Fruit fly (Drosophila melanogaster) whole organism, embryonic: ENCODE results near the gene Rab3GAP1.

Source experiments
- Atf6 ChIP-seq: fragments of 200-800 bp; sonication (Bioruptor generic); IDR thresholded peaks from 2 replicates; pipeline ENCODE4 v1.3.6; 2022; ENCODE audit warnings: missing biosample characterization, missing genetic modification characterization
- Bdp1 ChIP-seq: fragments of 200-800 bp; sonication (Bioruptor generic); optimal IDR thresholded peaks from 3 replicates; lab custom pipeline; 2016; ENCODE audit warnings: missing biosample characterization, missing genetic modification characterization
- CG10321 ChIP-seq: fragments of 200-800 bp; sonication (Bioruptor generic); IDR thresholded peaks from 2 replicates; pipeline ENCODE4 v1.3.6; 2022; ENCODE audit warnings: missing biosample characterization, missing genetic modification characterization
- CG11398 ChIP-seq: fragments of 200-800 bp; sonication (Bioruptor generic); optimal IDR thresholded peaks from 2 replicates; lab custom pipeline; 2016; ENCODE audit warnings: missing biosample characterization, missing genetic modification characterization
- CG11456 ChIP-seq: fragments of 200-800 bp; sonication (Bioruptor generic); IDR thresholded peaks from 3 replicates; pipeline ENCODE4 v1.3.6; 2022; ENCODE audit warnings: missing biosample characterization, missing genetic modification characterization
- CG11695 ChIP-seq: fragments of 200-800 bp; sonication (Bioruptor generic); IDR thresholded peaks from 3 replicates; pipeline ENCODE4 v1.3.6; 2022; ENCODE audit warnings: missing biosample characterization, missing genetic modification characterization
- CG12236 ChIP-seq: fragments of 200-800 bp; sonication (Bioruptor generic); optimal IDR thresholded peaks from 2 replicates; lab custom pipeline; 2016; ENCODE audit warnings: missing biosample characterization, missing genetic modification characterization
- CG13624 ChIP-seq: fragments of 200-800 bp; sonication (Bioruptor generic); optimal IDR thresholded peaks from 2 replicates; lab custom pipeline; 2016; ENCODE audit warnings: missing biosample characterization, missing genetic modification characterization
- CG15269 ChIP-seq: fragments of 200-800 bp; sonication (Bioruptor generic); optimal IDR thresholded peaks from 2 replicates; lab custom pipeline; 2018; ENCODE audit warnings: missing biosample characterization, mild to moderate bottlenecking, missing genetic modification characterization, moderate library complexity
- CG16813 ChIP-seq: fragments of 200-800 bp; sonication (Bioruptor generic); IDR thresholded peaks from 3 replicates; pipeline ENCODE4 v1.3.6; 2022; ENCODE audit warnings: missing biosample characterization, missing genetic modification characterization; ENCODE audit not compliant: partially characterized antibody
- CG17385 ChIP-seq: fragments of 200-800 bp; sonication (Bioruptor generic); optimal IDR thresholded peaks from 3 replicates; lab custom pipeline; 2018; ENCODE audit warnings: missing biosample characterization, mild to moderate bottlenecking, missing genetic modification characterization
- CG17912 ChIP-seq: fragments of 200-800 bp; sonication (Bioruptor generic); optimal IDR thresholded peaks from 2 replicates; lab custom pipeline; 2018; ENCODE audit warnings: missing biosample characterization, mild to moderate bottlenecking, missing genetic modification characterization
- CG18599 ChIP-seq: fragments of 200-800 bp; sonication (Bioruptor generic); optimal IDR thresholded peaks from 3 replicates; lab custom pipeline; 2017; ENCODE audit warnings: missing biosample characterization, missing genetic modification characterization, mild to moderate bottlenecking, moderate library complexity, missing genetic modification reagents
- CG2202 ChIP-seq: fragments of 200-800 bp; sonication (Bioruptor generic); optimal IDR thresholded peaks from 2 replicates; lab custom pipeline; 2018; ENCODE audit warnings: missing biosample characterization, mild to moderate bottlenecking, missing genetic modification characterization
- CG34422 ChIP-seq: fragments of 200-800 bp; sonication (Bioruptor generic); IDR thresholded peaks from 3 replicates; pipeline ENCODE4 v1.3.6; 2022; ENCODE audit warnings: missing biosample characterization, missing genetic modification characterization
- CG3726 ChIP-seq: fragments of 200-800 bp; sonication (Bioruptor generic); IDR thresholded peaks from 3 replicates; pipeline ENCODE4, ENCODE4 v1.3.6; 2022; ENCODE audit warnings: missing biosample characterization, missing genetic modification characterization
- CG4404 ChIP-seq: fragments of 200-800 bp; sonication (Bioruptor generic); IDR thresholded peaks from 2 replicates; pipeline ENCODE4 v1.3.6; 2022; ENCODE audit warnings: missing biosample characterization, missing genetic modification characterization
- CG4820 ChIP-seq: fragments of 200-800 bp; sonication (Bioruptor generic); optimal IDR thresholded peaks from 3 replicates; lab custom pipeline; 2016; ENCODE audit warnings: missing biosample characterization, missing genetic modification characterization
- CG7271 ChIP-seq: fragments of 200-800 bp; sonication (Bioruptor generic); optimal IDR thresholded peaks from 2 replicates; lab custom pipeline; 2018; ENCODE audit warnings: missing biosample characterization, mild to moderate bottlenecking, missing genetic modification characterization, moderate library complexity
- CG7987 ChIP-seq: fragments of 200-800 bp; sonication (Bioruptor generic); optimal IDR thresholded peaks from 2 replicates; lab custom pipeline; 2018; ENCODE audit warnings: missing biosample characterization, mild to moderate bottlenecking, missing genetic modification characterization, moderate library complexity
- D19A ChIP-seq: fragments of 200-800 bp; optimal IDR thresholded peaks from 3 replicates; lab custom pipeline; 2019; ENCODE audit warnings: missing biosample characterization, mild to moderate bottlenecking, missing genetic modification characterization, moderate library complexity
- GATAe ChIP-seq: fragments of 200-800 bp; sonication (Bioruptor generic); conservative IDR thresholded peaks from 2 replicates; pipeline ENCODE4 v1.3.6; 2022; ENCODE audit warnings: missing biosample characterization, missing genetic modification characterization
- Hr3 ChIP-seq: fragments of 200-800 bp; sonication (Bioruptor generic); optimal IDR thresholded peaks from 3 replicates; lab custom pipeline; 2016; ENCODE audit warnings: missing biosample characterization, missing genetic modification characterization
- Hr39 ChIP-seq: fragments of >200 bp; optimal IDR thresholded peaks from 2 replicates; lab custom pipeline; 2017
- Hsf ChIP-seq: fragments of 200-800 bp; sonication (Bioruptor generic); optimal IDR thresholded peaks from 3 replicates; lab custom pipeline; 2016; ENCODE audit warnings: missing biosample characterization, missing genetic modification characterization
- MESR4 ChIP-seq: fragments of 200-800 bp; sonication (Bioruptor generic); optimal IDR thresholded peaks from 2 replicates; lab custom pipeline; 2018; ENCODE audit warnings: missing biosample characterization, mild to moderate bottlenecking, missing genetic modification characterization, moderate library complexity
- Mad ChIP-seq: fragments of 200-800 bp; sonication (Bioruptor generic); optimal IDR thresholded peaks from 2 replicates; lab custom pipeline; 2016; ENCODE audit warnings: missing biosample characterization, missing genetic modification characterization
- NC2α ChIP-seq: fragments of 200-800 bp; sonication (Bioruptor generic); optimal IDR thresholded peaks from 2 replicates; lab custom pipeline; 2016; ENCODE audit warnings: missing biosample characterization, missing genetic modification characterization
- Sry-δ ChIP-seq: fragments of 200-800 bp; sonication (Bioruptor generic); optimal IDR thresholded peaks from 2 replicates; lab custom pipeline; 2016; ENCODE audit warnings: missing biosample characterization, missing genetic modification characterization
- Ssrp ChIP-seq: fragments of 200-800 bp; sonication (Bioruptor generic); optimal IDR thresholded peaks from 2 replicates; lab custom pipeline; 2018; ENCODE audit warnings: missing biosample characterization, mild to moderate bottlenecking, missing genetic modification characterization, moderate library complexity
- Taf1 ChIP-seq: fragments of 200-800 bp; sonication (Bioruptor generic); IDR thresholded peaks from 2 replicates; pipeline ENCODE4 v1.3.6; 2022; ENCODE audit warnings: missing biosample characterization, missing genetic modification characterization
- Vsx1 ChIP-seq: fragments of 200-800 bp; sonication (Bioruptor generic); optimal IDR thresholded peaks from 2 replicates; lab custom pipeline; 2017; ENCODE audit warnings: missing biosample characterization, mild to moderate bottlenecking, missing genetic modification characterization, missing genetic modification reagents
- ase ChIP-seq: fragments of 200-800 bp; sonication (Bioruptor generic); IDR thresholded peaks from 3 replicates; pipeline ENCODE4 v1.3.6; 2022; ENCODE audit warnings: missing biosample characterization, missing genetic modification characterization
- caup ChIP-seq: fragments of 200-800 bp; sonication (Bioruptor generic); optimal IDR thresholded peaks from 3 replicates; lab custom pipeline; 2017; ENCODE audit warnings: missing biosample characterization, mild to moderate bottlenecking, missing genetic modification characterization, moderate library complexity; ENCODE audit not compliant: severe bottlenecking
- dmrt11E ChIP-seq: fragments of 200-800 bp; sonication (Bioruptor generic); optimal IDR thresholded peaks from 3 replicates; lab custom pipeline; 2018; ENCODE audit warnings: missing biosample characterization, mild to moderate bottlenecking, missing genetic modification characterization, moderate library complexity
- exex ChIP-seq: fragments of 200-800 bp; sonication (Bioruptor generic); optimal IDR thresholded peaks from 4 replicates; lab custom pipeline; 2018; ENCODE audit warnings: missing biosample characterization, mild to moderate bottlenecking, missing genetic modification characterization, moderate library complexity
- fd102C ChIP-seq: fragments of 200-800 bp; sonication (Bioruptor generic); optimal IDR thresholded peaks from 2 replicates; lab custom pipeline; 2018; ENCODE audit warnings: missing biosample characterization, mild to moderate bottlenecking, missing genetic modification characterization, moderate library complexity
- gcm ChIP-seq: fragments of 200-800 bp; sonication (Bioruptor generic); optimal IDR thresholded peaks from 2 replicates; lab custom pipeline; 2019; ENCODE audit warnings: missing biosample characterization, mild to moderate bottlenecking, missing genetic modification characterization, moderate library complexity
- gfzf ChIP-seq: fragments of 200-800 bp; sonication (Bioruptor generic); optimal IDR thresholded peaks from 2 replicates; lab custom pipeline; 2016; ENCODE audit warnings: missing biosample characterization, mild to moderate bottlenecking, missing genetic modification characterization, moderate library complexity
- luna ChIP-seq: fragments of 200-800 bp; sonication (Bioruptor generic); optimal IDR thresholded peaks from 2 replicates; lab custom pipeline; 2016; ENCODE audit warnings: missing biosample characterization, missing genetic modification characterization
- mld ChIP-seq: fragments of 200-800 bp; sonication (Bioruptor generic); IDR thresholded peaks from 3 replicates; pipeline ENCODE4 v1.3.6; 2022; ENCODE audit warnings: missing biosample characterization, missing genetic modification characterization; ENCODE audit not compliant: partially characterized antibody
- otp ChIP-seq: fragments of 200-800 bp; sonication (Bioruptor generic); IDR thresholded peaks from 3 replicates; pipeline ENCODE4, ENCODE4 v1.3.6; 2022; ENCODE audit warnings: missing biosample characterization, missing genetic modification characterization
- row ChIP-seq: fragments of 200-800 bp; sonication (Bioruptor generic); IDR thresholded peaks from 3 replicates; pipeline ENCODE4 v1.3.6; 2022; ENCODE audit warnings: missing biosample characterization, missing genetic modification characterization
- sd ChIP-seq: fragments of 200-800 bp; sonication (Bioruptor generic); optimal IDR thresholded peaks from 3 replicates; lab custom pipeline; 2018; ENCODE audit warnings: missing biosample characterization, mild to moderate bottlenecking, missing genetic modification characterization, moderate library complexity
- sens ChIP-seq: fragments of 200-800 bp; sonication (Bioruptor generic); peaks from one replicate; lab custom pipeline; 2016; ENCODE audit warnings: missing biosample characterization, missing genetic modification characterization
- stc ChIP-seq: fragments of 200-800 bp; sonication (Bioruptor generic); IDR thresholded peaks from 2 replicates; pipeline ENCODE4 v1.3.6; 2022; ENCODE audit warnings: missing biosample characterization, missing genetic modification characterization
- tap ChIP-seq: fragments of 200-800 bp; optimal IDR thresholded peaks from 3 replicates; lab custom pipeline; 2019; ENCODE audit warnings: missing biosample characterization, mild to moderate bottlenecking, missing genetic modification characterization, moderate library complexity
- tll ChIP-seq, 2 experiments: fragments of 200-800 bp in 1 of 2; fragments of >200 bp in 1 of 2; sonication (Bioruptor generic) in 1 of 2; optimal IDR thresholded peaks; 2 replicates each; lab custom pipeline; 2017 to 2019; ENCODE audit warnings: missing biosample characterization in 2 of 2, missing genetic modification characterization in 2 of 2, mild to moderate bottlenecking in 1 of 2, moderate library complexity in 1 of 2
- vvl ChIP-seq: fragments of 200-800 bp; sonication (Bioruptor generic); IDR thresholded peaks from 2 replicates; pipeline ENCODE4 v1.3.6; 2022; ENCODE audit warnings: missing biosample characterization, missing genetic modification characterization
- wdn ChIP-seq: fragments of 200-800 bp; sonication (Bioruptor generic); IDR thresholded peaks from 2 replicates; pipeline ENCODE4 v1.3.6; 2022; ENCODE audit warnings: missing biosample characterization, missing genetic modification characterization

Gene Rab3GAP1

DNA sequence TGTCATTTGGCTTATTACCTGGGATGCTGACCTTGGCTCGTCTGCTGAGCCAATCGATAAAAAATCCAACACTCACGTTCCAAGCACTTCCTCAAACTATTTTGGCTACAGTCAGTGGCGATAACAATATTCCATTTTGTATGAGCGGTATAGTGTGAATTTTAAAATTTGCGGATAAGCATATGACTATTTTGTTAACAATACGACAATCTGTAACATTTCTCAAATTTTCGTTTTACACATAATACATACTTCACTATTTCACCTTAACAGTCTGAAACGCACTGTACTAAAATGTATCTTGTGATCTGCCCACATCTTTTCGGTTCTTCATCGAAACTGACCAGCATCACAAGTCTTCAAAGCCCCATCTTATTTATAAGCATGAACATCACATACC, 31.7 kb downstream of the Rab3GAP1 start (continued):
- TF ChIP-seq CG17385 (peak; percentile 66), CG17912 (GFP tag; lab: Kevin White, UChicago) (no peak), CG16813 (GFP tag; lab: Robert Waterston, UW) (no peak), D19A (tag; lab: Kevin White, UChicago) (peak; percentile 54), CG7271 (tag; lab: Kevin White, UChicago) (no peak), fd102C (GFP tag; lab: Kevin White, UChicago) (no peak), CG15269 (peak; percentile 87), CG2202 (tag; lab: Kevin White, UChicago) (no peak), row (GFP tag; lab: Robert Waterston, UW) (peak; percentile 77), Hr3 (peak; percentile 44), Sry-δ (GFP tag; lab: Kevin White, UChicago) (peak; percentile 29), exex (tag; lab: Kevin White, UChicago) (peak; percentile 34), wdn (GFP tag; lab: Robert Waterston, UW) (peak; percentile 72), Taf1 (GFP tag; lab: Robert Waterston, UW) (peak; percentile 26; the same call in 1 of the 2 replicates), sd (no peak), caup (GFP tag; lab: Kevin White, UChicago) (peak; percentile 81), Ssrp (tag; lab: Kevin White, UChicago) (peak; percentile 11), CG10321 (GFP tag; lab: Robert Waterston, UW) (0 out of 2 replicates have a peak, but pooled peaks have one; percentile 15), Bdp1 (GFP tag; lab: Kevin White, UChicago) (no peak), tll (GFP tag; optimal IDR thresholded peaks at IDR 0.05; lab: Kevin White, UChicago) (no peak), Hr39 (lab: Kevin White, UChicago) (no peak), CG7987 (GFP tag; lab: Kevin White, UChicago) (peak; percentile 32), Vsx1 (GFP tag; lab: Kevin White, UChicago) (peak; percentile 28), CG11695 (peak; percentile 95), vvl (GFP tag; lab: Robert Waterston, UW) (peak; percentile 70), CG4404 (peak; percentile 57), CG11456 (GFP tag; lab: Robert Waterston, UW) (peak; percentile 77), ase (peak; percentile 63; the same call in 2 of the 3 replicates), tap (tag; lab: Kevin White, UChicago) (peak; percentile 77), CG13624 (peak; percentile 86), Hsf (GFP tag; lab: Kevin White, UChicago) (peak; percentile 65), CG12236 (GFP tag; lab: Kevin White, UChicago) (no peak), Atf6 (GFP tag; lab: Robert Waterston, UW) (peak; percentile 83), CG11398 (GFP tag; lab: Kevin White, UChicago) (no peak), luna (peak; percentile 38), GATAe (GFP tag; lab: Robert Waterston, UW) (no peak), sens (GFP tag; lab: Kevin White, UChicago) (peak; percentile 88), gcm (GFP tag; lab: Kevin White, UChicago) (peak; percentile 19), CG3726 (GFP tag; lab: Robert Waterston, UW) (0 out of 3 replicates have a peak, but pooled peaks have one; percentile 22), MESR4 (no peak), NC2α (GFP tag; lab: Kevin White, UChicago) (no peak), stc (GFP tag; lab: Robert Waterston, UW) (peak; percentile 66; the same call in 1 of the 2 replicates), CG34422 (GFP tag; lab: Robert Waterston, UW) (peak; percentile 67; the same call in 2 of the 3 replicates), CG18599 (GFP tag; lab: Kevin White, UChicago) (peak; percentile 81), CG4820 (GFP tag; lab: Kevin White, UChicago) (peak; percentile 34), mld (no peak), otp (0 out of 3 replicates have a peak, but pooled peaks have one; percentile 42), Mad (GFP tag; lab: Kevin White, UChicago) (peak; percentile 7), dmrt11E (tag; lab: Kevin White, UChicago) (no peak), gfzf (GFP tag; lab: Kevin White, UChicago) (no peak)
